Fruit fly (Drosophila melanogaster): ENCODE results near the gene CG4686.
A peak's percentile ranks its signal among the peaks of the same experiment; 100 is the strongest.

Gene CG4686

dm6 chr3R:19863979-19864775 lies at the start of gene CG4686, which contains the start of gene CG4572 (continued):
- TF ChIP-seq disco-r (GFP tag; optimal IDR thresholded peaks at IDR 0.05) (peak; percentile 45), ssp (GFP tag; IDR thresholded peaks at IDR 0.05) (peak; percentile 78), Hmr (GFP tag; optimal IDR thresholded peaks at IDR 0.05) (peak; percentile 76), ERR (GFP tag; optimal IDR thresholded peaks at IDR 0.05) (peak; percentile 63), lov (optimal IDR thresholded peaks at IDR 0.05) (no peak), lov (GFP tag; IDR thresholded peaks at IDR 0.05) (no peak), Lpt (GFP tag; optimal IDR thresholded peaks at IDR 0.05) (no peak), CG15696 (tag; optimal IDR thresholded peaks at IDR 0.05) (peak; percentile 87), CG9932 (GFP tag; IDR thresholded peaks at IDR 0.05) (peak; percentile 71), CG4360 (GFP tag; IDR thresholded peaks at IDR 0.05) (no peak), Dek (tag; optimal IDR thresholded peaks at IDR 0.05) (peak; percentile 72), Atf-2 (GFP tag; optimal IDR thresholded peaks at IDR 0.05) (peak; percentile 56), Doc2 (GFP tag; IDR thresholded peaks at IDR 0.05) (no peak), CG16779 (GFP tag; IDR thresholded peaks at IDR 0.05) (no peak), CG15514 (GFP tag; optimal IDR thresholded peaks at IDR 0.05) (peak; percentile 91), Sox100B (GFP tag; optimal IDR thresholded peaks at IDR 0.05) (no peak), CG11504 (tag; optimal IDR thresholded peaks at IDR 0.05) (no peak), tap (tag; optimal IDR thresholded peaks at IDR 0.05) (no peak), ab (GFP tag; optimal IDR thresholded peaks at IDR 0.05) (no peak), mam (GFP tag; optimal IDR thresholded peaks at IDR 0.05) (peak; percentile 80), CG7928 (GFP tag; optimal IDR thresholded peaks at IDR 0.05) (peak; percentile 32), sob (GFP tag; IDR thresholded peaks at IDR 0.05) (peak; percentile 83), p53 (GFP tag; optimal IDR thresholded peaks at IDR 0.05) (peak; percentile 43), CHES-1-like (GFP tag; optimal IDR thresholded peaks at IDR 0.05) (peak; percentile 85), CG6272 (GFP tag; IDR thresholded peaks at IDR 0.05) (peak; percentile 75), CG34376 (GFP tag; optimal IDR thresholded peaks at IDR 0.05) (peak; percentile 74), zf30C (GFP tag; optimal IDR thresholded peaks at IDR 0.05) (peak; percentile 87), Hr3 (GFP tag; optimal IDR thresholded peaks at IDR 0.05) (peak; percentile 72), CG34422 (GFP tag; IDR thresholded peaks at IDR 0.05) (peak; percentile 85), CG17359 (tag; optimal IDR thresholded peaks at IDR 0.05) (peak; percentile 58), crp (GFP tag; optimal IDR thresholded peaks at IDR 0.05) (peak; percentile 65 to 86), CG9215 (GFP tag; IDR thresholded peaks at IDR 0.05) (peak; percentile 79), CG4424 (GFP tag; optimal IDR thresholded peaks at IDR 0.05) (peak; percentile 76), Sin3A (optimal IDR thresholded peaks at IDR 0.05) (peak; percentile 68), CG5180 (GFP tag; optimal IDR thresholded peaks at IDR 0.05) (no peak), grau (tag; optimal IDR thresholded peaks at IDR 0.05) (peak; percentile 81), ara (GFP tag; IDR thresholded peaks at IDR 0.05) (0 out of 2 replicates have a peak, but pooled peaks have one; percentile 46), so (GFP tag; IDR thresholded peaks at IDR 0.05) (no peak), CG10274 (GFP tag; optimal IDR thresholded peaks at IDR 0.05) (peak; percentile 69), Spps (tag; optimal IDR thresholded peaks at IDR 0.05) (no peak), eyg (GFP tag; optimal IDR thresholded peaks at IDR 0.05) (no peak), lola (GFP tag; optimal IDR thresholded peaks at IDR 0.05) (peak in 1 of 3 experiments; percentile 62), al (GFP tag; IDR thresholded peaks at IDR 0.05) (peak; percentile 83), CG6854 (GFP tag; optimal IDR thresholded peaks at IDR 0.05) (no peak), CG3847 (GFP tag; IDR thresholded peaks at IDR 0.05) (peak; percentile 74), pzg (GFP tag; optimal IDR thresholded peaks at IDR 0.05) (peak; percentile 46), jumu (GFP tag; optimal IDR thresholded peaks at IDR 0.05) (peak; percentile 65), Pdp1 (GFP tag; optimal IDR thresholded peaks at IDR 0.05) (peak; percentile 81 to 97), btn (GFP tag; optimal IDR thresholded peaks at IDR 0.05) (peak; percentile 19), sug (tag; optimal IDR thresholded peaks at IDR 0.05) (peak; percentile 78)

Data from whole organism, embryonic.